Worm (Caenorhabditis elegans) whole organism, midembryonic: ENCODE measurements around the gene T20G5.9.

ENCODE experiments used
- ref-1 ChIP-seq: fragments of 200-800 bp; sonication (Bioruptor generic); conservative IDR thresholded peaks from 2 replicates; pipeline ENCODE4 v1.3.6; 2022; ENCODE audit warnings: missing genetic modification reagents, missing genetic modification characterization, missing compliant biosample characterization
- ztf-23 ChIP-seq: fragments of 200-800 bp; sonication (Bioruptor generic); IDR thresholded peaks from 2 replicates; pipeline ENCODE4 v1.3.6; 2022; ENCODE audit warnings: missing genetic modification reagents, missing genetic modification characterization, missing compliant biosample characterization
- ztf-29 ChIP-seq: fragments of 200-800 bp; sonication (Bioruptor generic); IDR thresholded peaks from 2 replicates; pipeline ENCODE4 v1.3.6; 2022; ENCODE audit warnings: missing genetic modification reagents, missing genetic modification characterization, missing compliant biosample characterization

DNA sequence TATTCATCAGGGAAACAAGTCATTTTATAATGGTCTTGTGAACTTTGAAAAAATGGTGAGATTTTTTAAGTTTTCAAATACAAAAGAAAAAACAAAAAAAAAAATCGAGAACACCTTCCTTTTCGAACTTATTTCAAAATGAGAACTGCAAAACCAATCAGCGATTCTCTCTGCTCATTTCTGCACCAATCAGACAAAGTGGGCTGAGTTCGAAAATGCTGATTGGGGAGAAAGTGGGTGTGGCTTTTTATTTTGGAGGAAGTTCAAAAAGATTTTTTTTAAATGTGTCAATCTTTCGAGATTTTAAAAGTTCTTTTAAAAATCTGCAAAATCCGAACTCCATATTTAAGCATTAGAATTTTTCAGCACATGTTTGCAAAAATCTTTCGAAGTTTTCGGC lies 15.1 kb upstream of the T20G5.9 start:
- no peak for TF ChIP-seq ref-1 (GFP tag; lab: Robert Waterston, UW)
- TF ChIP-seq ztf-23: no peak
- no peak for TF ChIP-seq ztf-29 (GFP tag; lab: Robert Waterston, UW)
